Worm (Caenorhabditis elegans): Measurements from ENCODE around the gene Y73B6BL.37.

- TF ChIP-seq fkh-10 (GFP tag; optimal IDR thresholded peaks at IDR 0.05): no peak
- no peak for TF ChIP-seq pha-4 (tag; optimal IDR thresholded peaks at IDR 0.05)
- no peak for TF ChIP-seq ztf-11 (tag; optimal IDR thresholded peaks at IDR 0.05)
- no peak for TF ChIP-seq nhr-11 (tag; optimal IDR thresholded peaks at IDR 0.05)
- TF ChIP-seq snpc-4 (tag; optimal IDR thresholded peaks at IDR 0.05): no peak
- no peak for TF ChIP-seq nhr-67 (tag; optimal IDR thresholded peaks at IDR 0.05)
- no peak for TF ChIP-seq R02D3.7 (tag; optimal IDR thresholded peaks at IDR 0.05)
- no peak for TF ChIP-seq aly-2 (tag; optimal IDR thresholded peaks at IDR 0.05)
These were observed 6.9 kb upstream of the Y73B6BL.37 start, which contains the start of gene tyr-6 for ce11 chrIV:6480221-6480620.
